Worm (Caenorhabditis elegans) whole organism, young adult: ENCODE data around the gene smgl-2.

Experiments used
- C06A6.2 ChIP-seq: fragments of 200-800 bp; sonication (Bioruptor generic); conservative IDR thresholded peaks from 2 replicates; pipeline ENCODE4 v1.3.6; 2022; ENCODE audit warnings: missing genetic modification characterization, missing compliant biosample characterization
- C17E4.6 ChIP-seq: fragments of 200-800 bp; sonication (Bioruptor generic); IDR thresholded peaks from 2 replicates; pipeline ENCODE4 v1.3.6; 2022; ENCODE audit warnings: missing genetic modification reagents, missing genetic modification characterization, missing compliant biosample characterization
- F37B4.10 ChIP-seq: fragments of 200-800 bp; sonication (Bioruptor generic); IDR thresholded peaks from 2 replicates; pipeline ENCODE4 v1.3.6; 2022; ENCODE audit warnings: missing genetic modification characterization, missing compliant biosample characterization
- F39B2.1 ChIP-seq: fragments of 200-800 bp; sonication (Bioruptor generic); IDR thresholded peaks from 2 replicates; pipeline ENCODE4 v1.3.6; 2022; ENCODE audit warnings: missing genetic modification reagents, missing genetic modification characterization, missing compliant biosample characterization
- F52B5.7 ChIP-seq: sonication (generic microtip); optimal IDR thresholded peaks from 2 replicates; lab custom pipeline; 2016; ENCODE audit warnings: mild to moderate bottlenecking, missing genetic modification characterization, missing compliant biosample characterization
- F55B11.4 ChIP-seq: sonication (generic microtip); optimal IDR thresholded peaks from 2 replicates; lab custom pipeline; 2016; ENCODE audit warnings: missing compliant biosample characterization, missing genetic modification characterization, borderline replicate concordance; ENCODE audit not compliant: insufficient read depth
- F57C9.4 ChIP-seq: sonication (generic microtip); optimal IDR thresholded peaks from 2 replicates; lab custom pipeline; 2017; ENCODE audit warnings: mild to moderate bottlenecking, missing genetic modification characterization, missing compliant biosample characterization
- Y95B8A.8 ChIP-seq: fragments of 200-800 bp; sonication (Bioruptor generic); IDR thresholded peaks from 2 replicates; pipeline ENCODE4 v1.3.6; 2022; ENCODE audit warnings: missing genetic modification reagents, missing genetic modification characterization, missing compliant biosample characterization
- aptf-3 ChIP-seq: fragments of 200-800 bp; sonication (Bioruptor generic); IDR thresholded peaks from 2 replicates; pipeline ENCODE4 v1.3.6; 2022; ENCODE audit warnings: missing genetic modification characterization, missing compliant biosample characterization
- atf-7 ChIP-seq: sonication (generic microtip); optimal IDR thresholded peaks from 2 replicates; lab custom pipeline; 2017; ENCODE audit warnings: mild to moderate bottlenecking, missing genetic modification characterization, missing compliant biosample characterization
- bed-1 ChIP-seq: fragments of 200-800 bp; sonication (Bioruptor generic); IDR thresholded peaks from 2 replicates; pipeline ENCODE4 v1.3.6; 2022; ENCODE audit warnings: missing genetic modification reagents, missing genetic modification characterization, missing compliant biosample characterization
- cebp-1 ChIP-seq, 2 experiments: fragments of 200-800 bp in 1 of 2; sonication (Bioruptor generic) in 1 of 2; sonication (generic microtip) in 1 of 2; IDR thresholded peaks in 1 of 2; optimal IDR thresholded peaks in 1 of 2; 2 replicates each; pipeline versions ENCODE4 v1.3.6 to Lab custom; 2017 to 2022; ENCODE audit warnings: missing compliant biosample characterization in 2 of 2, missing genetic modification characterization in 2 of 2, mild to moderate bottlenecking in 1 of 2, missing genetic modification reagents in 1 of 2, moderate library complexity in 1 of 2
- ceh-100 ChIP-seq: fragments of 200-800 bp; sonication (Bioruptor generic); IDR thresholded peaks from 2 replicates; pipeline ENCODE4 v1.3.6; 2022; ENCODE audit warnings: missing genetic modification reagents, missing genetic modification characterization, missing compliant biosample characterization
- ceh-40 ChIP-seq: fragments of 200-800 bp; sonication (Bioruptor generic); IDR thresholded peaks from 2 replicates; pipeline ENCODE4 v1.3.6; 2022; ENCODE audit warnings: missing genetic modification characterization, missing compliant biosample characterization
- efl-1 ChIP-seq: fragments of 150-350 bp; optimal IDR thresholded peaks from 2 replicates; lab custom pipeline; 2014; ENCODE audit warnings: missing biosample characterization, missing genetic modification reagents, missing genetic modification characterization
- egl-18 ChIP-seq: fragments of 200-800 bp; sonication (Bioruptor generic); IDR thresholded peaks from 2 replicates; pipeline ENCODE4 v1.3.6; 2022; ENCODE audit warnings: missing genetic modification reagents, missing genetic modification characterization, missing compliant biosample characterization
- ekl-4 ChIP-seq: fragments of 200-800 bp; sonication (Bioruptor generic); IDR thresholded peaks from 2 replicates; pipeline ENCODE4 v1.3.6; 2022; ENCODE audit warnings: missing genetic modification reagents, missing genetic modification characterization, missing compliant biosample characterization
- gei-17 ChIP-seq: fragments of 200-800 bp; sonication (Bioruptor generic); optimal IDR thresholded peaks from 2 replicates; lab custom pipeline; 2018; ENCODE audit warnings: mild to moderate bottlenecking, missing genetic modification characterization, missing compliant biosample characterization
- him-1 ChIP-seq: sonication (generic microtip); optimal IDR thresholded peaks from 2 replicates; lab custom pipeline; 2016; ENCODE audit warnings: missing genotype, missing genetic modification reagents, missing genetic modification characterization, missing compliant biosample characterization
- hmg-20 ChIP-seq: fragments of 200-800 bp; sonication (Bioruptor generic); IDR thresholded peaks from 2 replicates; pipeline ENCODE4 v1.3.6; 2022; ENCODE audit warnings: missing genetic modification reagents, missing genetic modification characterization, missing compliant biosample characterization
- lag-1 ChIP-seq: fragments of 200-800 bp; sonication (Bioruptor generic); IDR thresholded peaks from 2 replicates; pipeline ENCODE4 v1.3.6; 2022; ENCODE audit warnings: missing genetic modification reagents, missing genetic modification characterization, missing compliant biosample characterization
- lir-1 ChIP-seq: fragments of 200-800 bp; sonication (Bioruptor generic); conservative IDR thresholded peaks from 2 replicates; pipeline ENCODE4 v1.3.6; 2022; ENCODE audit warnings: missing genetic modification reagents, missing genetic modification characterization, missing compliant biosample characterization
- lsl-1 ChIP-seq: fragments of 200-800 bp; sonication (Bioruptor generic); optimal IDR thresholded peaks from 2 replicates; lab custom pipeline; 2018; ENCODE audit warnings: mild to moderate bottlenecking, missing genetic modification characterization, moderate library complexity, missing compliant biosample characterization
- madf-10 ChIP-seq: sonication (generic microtip); optimal IDR thresholded peaks from 2 replicates; lab custom pipeline; 2016; ENCODE audit warnings: mild to moderate bottlenecking, missing genetic modification characterization, missing compliant biosample characterization
- madf-6 ChIP-seq: fragments of 200-800 bp; sonication (Bioruptor generic); IDR thresholded peaks from 2 replicates; pipeline ENCODE4 v1.3.6; 2022; ENCODE audit warnings: missing genetic modification reagents, missing genetic modification characterization, missing compliant biosample characterization
- mxl-1 ChIP-seq: sonication (generic microtip); optimal IDR thresholded peaks from 2 replicates; lab custom pipeline; 2016; ENCODE audit warnings: missing genetic modification characterization, missing compliant biosample characterization
- nfya-1 ChIP-seq: sonication (generic microtip); optimal IDR thresholded peaks from 2 replicates; lab custom pipeline; 2017; ENCODE audit warnings: antibody characterized with exemption, missing compliant biosample characterization, missing genetic modification characterization, borderline replicate concordance; ENCODE audit not compliant: insufficient read depth
- nhr-179 ChIP-seq: sonication (generic microtip); optimal IDR thresholded peaks from 2 replicates; lab custom pipeline; 2016; ENCODE audit warnings: mild to moderate bottlenecking, missing genetic modification characterization, missing compliant biosample characterization
- nhr-80 ChIP-seq: sonication (generic microtip); optimal IDR thresholded peaks from 2 replicates; lab custom pipeline; 2016; ENCODE audit warnings: missing genetic modification characterization, missing compliant biosample characterization
- nhr-90 ChIP-seq: sonication (generic microtip); optimal IDR thresholded peaks from 2 replicates; lab custom pipeline; 2016; ENCODE audit warnings: missing genotype, mild to moderate bottlenecking, missing genetic modification characterization, missing compliant biosample characterization
- rcor-1 ChIP-seq: fragments of 200-800 bp; sonication (Bioruptor generic); IDR thresholded peaks from 2 replicates; pipeline ENCODE4 v1.3.6; 2022; ENCODE audit warnings: missing genetic modification reagents, missing genetic modification characterization, missing compliant biosample characterization
- sdz-38 ChIP-seq: sonication (generic microtip); optimal IDR thresholded peaks from 2 replicates; lab custom pipeline; 2016; ENCODE audit warnings: missing genotype, missing genetic modification characterization, missing compliant biosample characterization
- tbx-9 ChIP-seq: sonication (generic microtip); optimal IDR thresholded peaks from 2 replicates; lab custom pipeline; 2016; ENCODE audit warnings: borderline replicate concordance, missing genetic modification characterization, inconsistent platforms, missing compliant biosample characterization
- zfh-2 ChIP-seq: fragments of 200-800 bp; sonication (Bioruptor generic); conservative IDR thresholded peaks from 2 replicates; pipeline ENCODE4 v1.3.6; 2022; ENCODE audit warnings: missing genetic modification reagents, missing genetic modification characterization, missing compliant biosample characterization
- ztf-18 ChIP-seq: sonication (generic microtip); optimal IDR thresholded peaks from 2 replicates; lab custom pipeline; 2016; ENCODE audit warnings: missing genotype, mild to moderate bottlenecking, missing genetic modification characterization, missing compliant biosample characterization
- ztf-26 ChIP-seq: sonication (generic microtip); optimal IDR thresholded peaks from 2 replicates; lab custom pipeline; 2017; ENCODE audit warnings: missing genetic modification characterization, missing compliant biosample characterization

Gene smgl-2

ce11 chrIV:3774160-3774559, 48.2 kb downstream of the smgl-2 start:
- TF ChIP-seq ceh-40 (no peak), F52B5.7 (tag; lab: Kevin White, UChicago) (no peak), lsl-1 (GFP tag; lab: Kevin White, UChicago) (no peak), sdz-38 (no peak), hmg-20 (GFP tag; lab: Robert Waterston, UW) (no peak)

ce11 chrIV:3781539-3781938, 55.6 kb downstream of the smgl-2 start:
- TF ChIP-seq lag-1, result no peak
- no peak for TF ChIP-seq madf-10 (tag; lab: Kevin White, UChicago)
- no peak for TF ChIP-seq nfya-1 (tag; lab: Kevin White, UChicago)
- TF ChIP-seq zfh-2 (GFP tag; lab: Robert Waterston, UW), result no peak
- TF ChIP-seq tbx-9, result no peak
- no peak for TF ChIP-seq ekl-4 (GFP tag; lab: Robert Waterston, UW)
- no peak for TF ChIP-seq ztf-26 (tag; lab: Kevin White, UChicago)
- no peak for TF ChIP-seq Y95B8A.8 (GFP tag; lab: Robert Waterston, UW)
- TF ChIP-seq F57C9.4, result no peak
- no peak for TF ChIP-seq lir-1 (GFP tag; lab: Robert Waterston, UW)
- TF ChIP-seq nhr-90 (tag; lab: Kevin White, UChicago), result no peak
- TF ChIP-seq bed-1 (GFP tag; lab: Robert Waterston, UW), result no peak
- no peak for TF ChIP-seq C17E4.6 (GFP tag; lab: Robert Waterston, UW)
- TF ChIP-seq ceh-100, result no peak
- TF ChIP-seq F37B4.10 (GFP tag; lab: Robert Waterston, UW), result no peak
- TF ChIP-seq efl-1 (GFP tag; lab: Kevin White, UChicago), result no peak
- no peak for TF ChIP-seq him-1 (tag; lab: Kevin White, UChicago)
- no peak for TF ChIP-seq F39B2.1 (GFP tag; lab: Robert Waterston, UW)
- no peak for TF ChIP-seq egl-18 (GFP tag; lab: Robert Waterston, UW)
- no peak for TF ChIP-seq mxl-1 (tag; lab: Kevin White, UChicago)

- TF ChIP-seq rcor-1 (no peak), aptf-3 (no peak), atf-7 (tag; lab: Kevin White, UChicago) (no peak), gei-17 (GFP tag; lab: Kevin White, UChicago) (no peak), nhr-179 (no peak), nhr-80 (no peak), Y95B8A.8 (GFP tag; lab: Robert Waterston, UW) (no peak), F55B11.4 (no peak), ztf-18 (tag; lab: Kevin White, UChicago) (no peak), cebp-1 (GFP tag; IDR thresholded peaks at IDR 0.05; lab: Robert Waterston, UW) (no peak), cebp-1 (tag; optimal IDR thresholded peaks at IDR 0.05; lab: Kevin White, UChicago) (no peak), C06A6.2 (no peak), madf-6 (no peak)
These were observed 57.9 kb downstream of the smgl-2 start, which contains the start of gene glct-6 for ce11 chrIV:3783910-3784309. glct-6 (plus strand) TSS chrIV:3784210.
